Worm (Caenorhabditis elegans): ENCODE results near the gene fbxb-99.

The fbxb-99 gene

ce11 chrII:3779463-3779862 is 13.8 kb downstream of the fbxb-99 start, which contains the start of gene T24E12.11:
Gene T24E12.11, minus strand, starts transcription at chrII:3779563.
- no peak for TF ChIP-seq mdl-1 (tag; optimal IDR thresholded peaks at IDR 0.05)
- no peak for TF ChIP-seq ceh-82 (tag; optimal IDR thresholded peaks at IDR 0.05)
- TF ChIP-seq mab-5 (tag; optimal IDR thresholded peaks at IDR 0.05), result no peak
- no peak for TF ChIP-seq F13H6.1 (tag; optimal IDR thresholded peaks at IDR 0.05)
- no peak for TF ChIP-seq dmd-4 (tag; optimal IDR thresholded peaks at IDR 0.05)
- TF ChIP-seq nhr-77 (tag; optimal IDR thresholded peaks at IDR 0.05), result no peak
- TF ChIP-seq Y55F3AM.14 (GFP tag; optimal IDR thresholded peaks at IDR 0.05), result no peak
- TF ChIP-seq sma-9 (GFP tag; optimal IDR thresholded peaks at IDR 0.05), result no peak
- no peak for TF ChIP-seq sma-9 (tag; optimal IDR thresholded peaks at IDR 0.05)
- TF ChIP-seq ama-1 (optimal IDR thresholded peaks at IDR 0.05), result no peak
- TF ChIP-seq crh-2 (tag; optimal IDR thresholded peaks at IDR 0.05), result no peak
- TF ChIP-seq lsy-2 (tag; optimal IDR thresholded peaks at IDR 0.05), result no peak
- TF ChIP-seq ztf-4 (tag; optimal IDR thresholded peaks at IDR 0.05), result no peak

- no peak for TF ChIP-seq nhr-129 (tag; optimal IDR thresholded peaks at IDR 0.05)
- TF ChIP-seq nhr-6 (tag; optimal IDR thresholded peaks at IDR 0.05), result no peak
- TF ChIP-seq nhr-23 (tag; optimal IDR thresholded peaks at IDR 0.05), result no peak
- TF ChIP-seq lin-39 (tag; optimal IDR thresholded peaks at IDR 0.05), result no peak
- no peak for TF ChIP-seq zag-1 (tag; optimal IDR thresholded peaks at IDR 0.05)
Observed at ce11 chrII:3777802-3778201, 15.4 kb downstream of the fbxb-99 start.

ce11 chrII:3775719-3776118 is 17.5 kb downstream of the fbxb-99 start, which contains the start of gene T24E12.3:
Gene T24E12.3, plus strand, starts transcription at chrII:3776019.
- TF ChIP-seq sma-3 (GFP tag; optimal IDR thresholded peaks at IDR 0.05), result no peak
- no peak for TF ChIP-seq lin-39 (tag; optimal IDR thresholded peaks at IDR 0.05)
- TF ChIP-seq nhr-77 (tag; optimal IDR thresholded peaks at IDR 0.05), result no peak

ce11 chrII:3773130-3773529 is 20.1 kb downstream of the fbxb-99 start, which contains the start of gene T24E12.10:
Gene T24E12.10, minus strand, starts transcription at chrII:3773230.
- TF ChIP-seq nhr-12 (tag; optimal IDR thresholded peaks at IDR 0.05), result no peak
- TF ChIP-seq nhr-10 (tag; optimal IDR thresholded peaks at IDR 0.05), result no peak

ce11 chrII:3771640-3772039 is 21.6 kb downstream of the fbxb-99 start:
- TF ChIP-seq ceh-82 (tag; optimal IDR thresholded peaks at IDR 0.05), result no peak
- no peak for TF ChIP-seq lin-13 (GFP tag; optimal IDR thresholded peaks at IDR 0.05)
- TF ChIP-seq sma-3 (GFP tag; optimal IDR thresholded peaks at IDR 0.05), result no peak
- TF ChIP-seq C34F6.9 (tag; optimal IDR thresholded peaks at IDR 0.05), result no peak
- TF ChIP-seq unc-62 (GFP tag; optimal IDR thresholded peaks at IDR 0.05), result no peak
- no peak for TF ChIP-seq unc-39 (tag; optimal IDR thresholded peaks at IDR 0.05)
- no peak for TF ChIP-seq lsy-2 (tag; optimal IDR thresholded peaks at IDR 0.05)
- TF ChIP-seq peb-1 (tag; optimal IDR thresholded peaks at IDR 0.05), result no peak
- TF ChIP-seq ceh-16 (tag; optimal IDR thresholded peaks at IDR 0.05), result no peak
- no peak for TF ChIP-seq nhr-11 (tag; optimal IDR thresholded peaks at IDR 0.05)
- no peak for TF ChIP-seq ztf-11 (tag; optimal IDR thresholded peaks at IDR 0.05)
- no peak for TF ChIP-seq elt-3 (tag; optimal IDR thresholded peaks at IDR 0.05)
- no peak for TF ChIP-seq mdl-1 (tag; optimal IDR thresholded peaks at IDR 0.05)
- TF ChIP-seq unc-55 (GFP tag; optimal IDR thresholded peaks at IDR 0.05), result no peak
- no peak for TF ChIP-seq lin-39 (tag; optimal IDR thresholded peaks at IDR 0.05)
- TF ChIP-seq nhr-6 (tag; optimal IDR thresholded peaks at IDR 0.05), result no peak
- TF ChIP-seq R02D3.7 (tag; optimal IDR thresholded peaks at IDR 0.05), result no peak
- no peak for TF ChIP-seq fos-1 (tag; optimal IDR thresholded peaks at IDR 0.05)

- TF ChIP-seq nhr-25 (tag; optimal IDR thresholded peaks at IDR 0.05) (no peak), gmeb-1 (tag; optimal IDR thresholded peaks at IDR 0.05) (no peak)
Observed at ce11 chrII:3764486-3764885, 28.8 kb downstream of the fbxb-99 start, which contains the start of gene srx-112. Gene srx-112, minus strand, starts transcription at chrII:3764586.
